Worm (Caenorhabditis elegans) whole organism, L4/young adult: ENCODE data around the gene lgc-19.

Experiments
- W03F9.2 ChIP-seq: fragments of 150-350 bp; optimal IDR thresholded peaks from 2 replicates; lab custom pipeline; 2014; ENCODE audit warnings: missing biosample characterization, missing genetic modification characterization
- dao-5 ChIP-seq: sonication (generic microtip); optimal IDR thresholded peaks from 2 replicates; lab custom pipeline; 2016; ENCODE audit warnings: missing genotype, missing genetic modification characterization, moderate library complexity, missing compliant biosample characterization
- him-1 ChIP-seq: sonication (generic microtip); optimal IDR thresholded peaks from 2 replicates; lab custom pipeline; 2016; ENCODE audit warnings: missing genotype, missing genetic modification reagents, missing genetic modification characterization, missing compliant biosample characterization

lgc-19 gene

ce11 chrIV:15926746-15927145 is 35.8 kb downstream of the lgc-19 start, which contains the start of gene Y105C5B.8:
Gene Y105C5B.8, minus strand, starts transcription at chrIV:15926846.
- no peak for TF ChIP-seq him-1
- no peak for TF ChIP-seq W03F9.2 (tag; lab: Kevin White, UChicago)
- TF ChIP-seq dao-5 (tag; lab: Kevin White, UChicago), result no peak

ce11 chrIV:15923000-15923399 is 39.5 kb downstream of the lgc-19 start:
- TF ChIP-seq dao-5 (tag; lab: Kevin White, UChicago) (no peak), him-1 (no peak), W03F9.2 (tag; lab: Kevin White, UChicago) (no peak)

ce11 chrIV:15915061-15915460 is 47.5 kb downstream of the lgc-19 start:
- no peak for TF ChIP-seq dao-5 (tag; lab: Kevin White, UChicago)

ce11 chrIV:15908251-15908650 is 54.3 kb downstream of the lgc-19 start:
- no peak for TF ChIP-seq W03F9.2 (tag; lab: Kevin White, UChicago)
- no peak for TF ChIP-seq dao-5 (tag; lab: Kevin White, UChicago)
- TF ChIP-seq him-1, result no peak
